Worm (Caenorhabditis elegans) whole organism, early embryonic: ENCODE measurements around the gene ubxn-5.
A peak's percentile ranks its signal among the peaks of the same experiment; 100 is the strongest.

ENCODE experiments used
- B0310.2 ChIP-seq: sonication (generic microtip); optimal IDR thresholded peaks from 2 replicates; lab custom pipeline; 2016; ENCODE audit warnings: mild to moderate bottlenecking, missing genetic modification characterization, missing compliant biosample characterization
- ama-1 ChIP-seq: fragments of 150-350 bp; optimal IDR thresholded peaks from 2 replicates; lab custom pipeline; 2014
- ceh-36 ChIP-seq: sonication (generic microtip); optimal IDR thresholded peaks from 2 replicates; lab custom pipeline; 2016; ENCODE audit warnings: missing genetic modification characterization, inconsistent platforms, missing compliant biosample characterization
- hnd-1 ChIP-seq: sonication (generic microtip); optimal IDR thresholded peaks from 2 replicates; lab custom pipeline; 2016; ENCODE audit warnings: missing genetic modification characterization, missing compliant biosample characterization
- pes-1 ChIP-seq: fragments of 200-800 bp; sonication (Bioruptor generic); IDR thresholded peaks from 2 replicates; pipeline ENCODE4 v1.3.6; 2022; ENCODE audit warnings: missing genetic modification reagents, missing genetic modification characterization, missing compliant biosample characterization
- scrt-1 ChIP-seq: fragments of 200-800 bp; sonication (Bioruptor generic); IDR thresholded peaks from 2 replicates; pipeline ENCODE4 v1.3.6; 2022; ENCODE audit warnings: missing genetic modification characterization, missing compliant biosample characterization
- tbx-11 ChIP-seq: fragments of 200-800 bp; sonication (Bioruptor generic); IDR thresholded peaks from 2 replicates; pipeline ENCODE4 v1.3.6; 2022; ENCODE audit warnings: missing genetic modification characterization, missing compliant biosample characterization
- tbx-37 ChIP-seq: fragments of 200-800 bp; sonication (Bioruptor generic); conservative IDR thresholded peaks from 2 replicates; pipeline ENCODE4 v1.3.6; 2022; ENCODE audit warnings: missing genetic modification reagents, missing genetic modification characterization, missing compliant biosample characterization
- tra-4 ChIP-seq: sonication (generic microtip); optimal IDR thresholded peaks from 2 replicates; lab custom pipeline; 2017; ENCODE audit warnings: missing genetic modification characterization, missing compliant biosample characterization

- TF ChIP-seq ama-1 (lab: Kevin White, UChicago) (no peak), pes-1 (peak; percentile 94), scrt-1 (GFP tag; lab: Robert Waterston, UW) (peak; percentile 87), B0310.2 (no peak), tra-4 (tag; lab: Kevin White, UChicago) (no peak), hnd-1 (tag; lab: Kevin White, UChicago) (peak; percentile 41), ceh-36 (peak; percentile 27), tbx-11 (GFP tag; lab: Robert Waterston, UW) (peak; percentile 88), tbx-37 (GFP tag; lab: Robert Waterston, UW) (peak; percentile 97)
These were observed 14.2 kb upstream of the ubxn-5 start, which contains the start of gene atad-3 for ce11 chrII:10248355-10249041.
